Fruit fly (Drosophila melanogaster) whole organism: ENCODE data around the gene cnir.

Source experiments
- CG8478 ChIP-seq: fragments of >200 bp; optimal IDR thresholded peaks from 2 replicates; lab custom pipeline; 2018; ENCODE audit warnings: inconsistent platforms
- Dll ChIP-seq: fragments of >200 bp; optimal IDR thresholded peaks from 2 replicates; lab custom pipeline; 2017
- EcR ChIP-seq, 2 experiments: fragments of >200 bp; optimal IDR thresholded peaks; 2 replicates each; lab custom pipeline; 2017; ENCODE audit warnings: missing biosample characterization in 2 of 2, missing genetic modification characterization in 2 of 2, missing genetic modification reagents in 2 of 2
- pan ChIP-seq: fragments of >200 bp; optimal IDR thresholded peaks from 2 replicates; lab custom pipeline; 2017
- psq ChIP-seq: fragments of >200 bp; optimal IDR thresholded peaks from 2 replicates; lab custom pipeline; 2017
- usp ChIP-seq: fragments of >200 bp; optimal IDR thresholded peaks from 2 replicates; lab custom pipeline; 2017; ENCODE audit warnings: missing biosample characterization, missing genetic modification characterization, mixed read lengths

dm6 chr2L:3058772-3059623 is 19.4 kb upstream of the cnir start:
- TF ChIP-seq psq (lab: Kevin White, UChicago) (no peak), EcR (GFP tag; optimal IDR thresholded peaks at IDR 0.05; lab: Kevin White, UChicago) (no peak), Dll (lab: Kevin White, UChicago) (no peak), pan (lab: Kevin White, UChicago) (no peak), usp (no peak), CG8478 (lab: Kevin White, UChicago) (no peak)
